Worm (Caenorhabditis elegans) whole organism, midembryonic: Measurements from ENCODE around the gene fbxc-47.

ENCODE experiments used
- cog-1 ChIP-seq: sonication (generic microtip); optimal IDR thresholded peaks from 2 replicates; lab custom pipeline; 2016; ENCODE audit warnings: missing genetic modification characterization, missing compliant biosample characterization
- flt-1 ChIP-seq: fragments of 200-800 bp; sonication (Bioruptor generic); IDR thresholded peaks from 2 replicates; pipeline ENCODE4 v1.3.6; 2022; ENCODE audit warnings: missing genetic modification characterization, missing compliant biosample characterization

DNA sequence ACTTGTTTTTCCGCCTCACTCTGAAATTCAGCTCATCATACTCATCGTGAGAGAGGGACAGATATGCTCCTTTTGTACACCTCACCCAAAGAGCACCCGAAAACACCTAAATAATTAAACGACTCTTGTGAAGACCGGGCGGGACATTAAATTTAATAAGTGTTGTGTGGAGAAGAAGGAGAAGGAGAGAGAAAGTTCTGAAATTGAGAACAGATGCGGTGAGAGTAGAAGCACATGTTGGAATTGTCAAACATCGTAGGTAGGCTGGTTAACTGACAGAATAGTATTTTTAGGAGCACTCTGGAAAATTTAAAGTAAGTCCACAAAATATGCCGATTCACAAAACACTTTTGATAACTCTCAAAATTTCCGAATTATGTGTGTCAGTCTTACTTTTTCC is 48.2 kb downstream of the fbxc-47 start:
- TF ChIP-seq flt-1 (GFP tag; lab: Robert Waterston, UW) (no peak), cog-1 (tag; lab: Kevin White, UChicago) (no peak)
